Fruit fly (Drosophila melanogaster) whole organism, wandering third instar larva: ENCODE measurements around the gene CG17770.
A peak's percentile ranks its signal among the peaks of the same experiment; 100 is the strongest.

Experiments
- Abd-B ChIP-seq: fragments of >200 bp; optimal IDR thresholded peaks from 2 replicates; lab custom pipeline; 2017; ENCODE audit warnings: missing biosample characterization, missing genetic modification characterization
- CG32264 ChIP-seq: fragments of 200-800 bp; sonication (Bioruptor generic); optimal IDR thresholded peaks from 2 replicates; lab custom pipeline; 2016; ENCODE audit warnings: missing biosample characterization, missing genetic modification characterization
- CG9705 ChIP-seq: fragments of 200-800 bp; sonication (Bioruptor generic); optimal IDR thresholded peaks from 2 replicates; lab custom pipeline; 2018; ENCODE audit warnings: missing biosample characterization, mild to moderate bottlenecking, missing genetic modification characterization
- CrebA ChIP-seq: fragments of 200-800 bp; sonication (Bioruptor generic); optimal IDR thresholded peaks from 2 replicates; lab custom pipeline; 2016; ENCODE audit warnings: missing biosample characterization, mild to moderate bottlenecking, missing genetic modification characterization, borderline replicate concordance
- Dfd ChIP-seq: fragments of >200 bp; optimal IDR thresholded peaks from 2 replicates; lab custom pipeline; 2017; ENCODE audit warnings: missing biosample characterization, missing genetic modification characterization
- Dif ChIP-seq: fragments of 200-275, 200-300 bp; sonication (Bioruptor generic); optimal IDR thresholded peaks from 2 replicates; lab custom pipeline; 2018; ENCODE audit warnings: missing biosample characterization, missing genetic modification characterization; ENCODE audit not compliant: partially characterized antibody
- GATAd ChIP-seq: sonication (Bioruptor generic); optimal IDR thresholded peaks from 2 replicates; lab custom pipeline; 2016; ENCODE audit warnings: missing biosample characterization, missing genetic modification characterization
- HLH106 ChIP-seq: fragments of 200-800 bp; optimal IDR thresholded peaks from 3 replicates; lab custom pipeline; 2019; ENCODE audit warnings: missing biosample characterization, mild to moderate bottlenecking, missing genetic modification characterization, moderate library complexity
- Hr78 ChIP-seq: fragments of >200 bp; optimal IDR thresholded peaks from 2 replicates; lab custom pipeline; 2017; ENCODE audit warnings: missing biosample characterization, missing genetic modification characterization
- Hr83 ChIP-seq: fragments of 200-300 bp; sonication (Bioruptor generic); optimal IDR thresholded peaks from 2 replicates; lab custom pipeline; 2016; ENCODE audit warnings: missing biosample characterization, mild to moderate bottlenecking, missing genetic modification characterization, moderate library complexity; ENCODE audit not compliant: poor library complexity, severe bottlenecking
- Jra ChIP-seq: sonication (Bioruptor generic); optimal IDR thresholded peaks from 2 replicates; lab custom pipeline; 2016; ENCODE audit warnings: missing biosample characterization, missing genetic modification characterization
- Mio ChIP-seq: sonication (Bioruptor generic); optimal IDR thresholded peaks from 2 replicates; lab custom pipeline; 2016; ENCODE audit warnings: missing biosample characterization, missing genetic modification characterization
- Myc ChIP-seq: fragments of >200 bp; optimal IDR thresholded peaks from 2 replicates; lab custom pipeline; 2017
- N ChIP-seq: fragments of >200 bp; optimal IDR thresholded peaks from 2 replicates; lab custom pipeline; 2018; ENCODE audit warnings: missing biosample characterization, missing external identifiers, missing genetic modification characterization
- OdsH ChIP-seq: fragments of 200-800 bp; sonication (Bioruptor generic); optimal IDR thresholded peaks from 2 replicates; lab custom pipeline; 2016; ENCODE audit warnings: missing biosample characterization, mild to moderate bottlenecking, missing genetic modification characterization
- Rel ChIP-seq, 2 experiments: fragments of 200-800 bp; sonication (Bioruptor generic) in 1 of 2; optimal IDR thresholded peaks; 2 replicates in 1 of 2; 3 replicates in 1 of 2; lab custom pipeline; 2016 to 2019; ENCODE audit warnings: mild to moderate bottlenecking in 2 of 2, missing biosample characterization in 2 of 2, missing genetic modification characterization in 2 of 2, moderate library complexity in 1 of 2
- Sp1 ChIP-seq: fragments of 200-800 bp; sonication (Bioruptor generic); optimal IDR thresholded peaks from 3 replicates; lab custom pipeline; 2019; ENCODE audit warnings: missing biosample characterization, mild to moderate bottlenecking, missing genetic modification characterization, moderate library complexity
- Vsx2 ChIP-seq: fragments of 200-300, 225-300 bp; sonication (Bioruptor generic); optimal IDR thresholded peaks from 2 replicates; lab custom pipeline; 2018; ENCODE audit warnings: missing biosample characterization, missing genetic modification characterization; ENCODE audit not compliant: partially characterized antibody
- dl ChIP-seq, 2 experiments: fragments of 175-275, 200-275 bp in 1 of 2; fragments of 200-275 bp in 1 of 2; sonication (Bioruptor generic); optimal IDR thresholded peaks; lab custom pipeline; 2018; ENCODE audit warnings: mild to moderate bottlenecking in 2 of 2, missing biosample characterization in 2 of 2, missing genetic modification characterization in 2 of 2, moderate library complexity in 2 of 2; ENCODE audit not compliant: partially characterized antibody in 2 of 2, insufficient read depth in 1 of 2
- dmrt93B ChIP-seq: fragments of 200-800 bp; sonication (Bioruptor generic); optimal IDR thresholded peaks from 2 replicates; lab custom pipeline; 2018; ENCODE audit warnings: missing biosample characterization, mild to moderate bottlenecking, missing genetic modification characterization
- ey ChIP-seq: fragments of 200-800 bp; sonication (Bioruptor generic); optimal IDR thresholded peaks from 2 replicates; lab custom pipeline; 2016; ENCODE audit warnings: missing biosample characterization, missing genetic modification characterization
- foxo ChIP-seq, 2 experiments: fragments of 200-800 bp; sonication (Bioruptor generic); optimal IDR thresholded peaks; 2 replicates in 1 of 2; 3 replicates in 1 of 2; lab custom pipeline; 2016 to 2017; ENCODE audit warnings: missing biosample characterization in 2 of 2, missing genetic modification characterization in 2 of 2
- fru ChIP-seq: fragments of 200-800 bp; sonication (Bioruptor generic); optimal IDR thresholded peaks from 3 replicates; lab custom pipeline; 2016; ENCODE audit warnings: missing biosample characterization, mild to moderate bottlenecking, missing genetic modification characterization
- h ChIP-seq: fragments of 200-800 bp; sonication (Bioruptor generic); optimal IDR thresholded peaks from 3 replicates; lab custom pipeline; 2016; ENCODE audit warnings: missing biosample characterization, mild to moderate bottlenecking, missing genetic modification characterization
- jim ChIP-seq: fragments of 175-275, 200-325 bp; sonication (Bioruptor generic); optimal IDR thresholded peaks from 2 replicates; lab custom pipeline; 2016; ENCODE audit warnings: missing biosample characterization, mild to moderate bottlenecking, missing genetic modification characterization
- rgr ChIP-seq: fragments of 200-800 bp; sonication (Bioruptor generic); optimal IDR thresholded peaks from 3 replicates; lab custom pipeline; 2016; ENCODE audit warnings: missing biosample characterization, mild to moderate bottlenecking, missing genetic modification characterization
- sage ChIP-seq: fragments of 200-800 bp; sonication (Bioruptor generic); optimal IDR thresholded peaks from 2 replicates; lab custom pipeline; 2016; ENCODE audit warnings: missing biosample characterization, mild to moderate bottlenecking, missing genetic modification characterization
- sv ChIP-seq: fragments of 200-800 bp; sonication (Bioruptor generic); optimal IDR thresholded peaks from 3 replicates; lab custom pipeline; 2016; ENCODE audit warnings: missing biosample characterization, missing genetic modification characterization
- tai ChIP-seq: sonication (Bioruptor generic); optimal IDR thresholded peaks from 2 replicates; lab custom pipeline; 2016; ENCODE audit warnings: missing biosample characterization, missing genetic modification characterization
- usp ChIP-seq: fragments of >200 bp; optimal IDR thresholded peaks from 2 replicates; lab custom pipeline; 2017; ENCODE audit warnings: missing biosample characterization, missing genetic modification characterization
- woc ChIP-seq: sonication (Bioruptor generic); optimal IDR thresholded peaks from 2 replicates; lab custom pipeline; 2016; ENCODE audit warnings: missing biosample characterization, mild to moderate bottlenecking, missing genetic modification characterization

The CG17770 gene

dm6 chr3R:25777098-25777497 is 34.6 kb upstream of the CG17770 start, which contains the start of gene CG17195:
Gene CG17195, minus strand, starts transcription at chr3R:25777198.
- no peak for TF ChIP-seq foxo (GFP tag; optimal IDR thresholded peaks at IDR 0.05; lab: Kevin White, UChicago)
- TF ChIP-seq Dif = no peak
- TF ChIP-seq dl (GFP tag; optimal IDR thresholded peaks at IDR 0.05; lab: Kevin White, UChicago; ENCODE audit: insufficient read depth in 1 of 2, partially characterized antibody in 2 of 2) = no peak
- TF ChIP-seq dmrt93B (GFP tag; lab: Kevin White, UChicago) = no peak
- no peak for TF ChIP-seq woc
- TF ChIP-seq Hr83 (GFP tag; lab: Kevin White, UChicago) = no peak
- TF ChIP-seq CrebA (GFP tag; lab: Kevin White, UChicago) = no peak
- no peak for TF ChIP-seq rgr (GFP tag; lab: Kevin White, UChicago)
- TF ChIP-seq HLH106 = no peak
- TF ChIP-seq Hr78 (GFP tag; lab: Kevin White, UChicago) = no peak
- TF ChIP-seq, all 38 proteins: peak for 0

dm6 chr3R:25778205-25778604 is 33.5 kb upstream of the CG17770 start, which contains the start of gene CG4956:
Gene CG4956, minus strand, starts transcription at chr3R:25778305.
- TF ChIP-seq Rel (GFP tag; optimal IDR thresholded peaks at IDR 0.05; lab: Kevin White, UChicago) (no peak), Rel (tag; optimal IDR thresholded peaks at IDR 0.05; lab: Kevin White, UChicago) (no peak), Abd-B (GFP tag; lab: Kevin White, UChicago) (no peak), Mio (GFP tag; lab: Kevin White, UChicago) (no peak), OdsH (GFP tag; lab: Kevin White, UChicago) (no peak), sage (GFP tag; lab: Kevin White, UChicago) (no peak), dl (GFP tag; optimal IDR thresholded peaks at IDR 0.05; lab: Kevin White, UChicago; ENCODE audit: insufficient read depth in 1 of 2, partially characterized antibody in 2 of 2) (no peak), CG32264 (GFP tag; lab: Kevin White, UChicago) (no peak), rgr (GFP tag; lab: Kevin White, UChicago) (no peak), dmrt93B (GFP tag; lab: Kevin White, UChicago) (no peak), jim (GFP tag; lab: Kevin White, UChicago) (no peak)
- TF ChIP-seq, all 38 proteins: peak for 0

- TF ChIP-seq dl (GFP tag; optimal IDR thresholded peaks at IDR 0.05; lab: Kevin White, UChicago; ENCODE audit: insufficient read depth in 1 of 2, partially characterized antibody in 2 of 2) (peak in 1 of 2 experiments; percentile 1), fru (GFP tag; lab: Kevin White, UChicago) (no peak), OdsH (GFP tag; lab: Kevin White, UChicago) (no peak), Dif (peak; percentile 63), Vsx2 (GFP tag; lab: Kevin White, UChicago) (no peak), Sp1 (GFP tag; lab: Kevin White, UChicago) (no peak)
Measured at dm6 chr3R:25782855-25783424, 28.8 kb upstream of the CG17770 start.

dm6 chr3R:25787198-25787597 is 24.5 kb upstream of the CG17770 start, which contains the start of gene CG4960:
Gene CG4960, minus strand, starts transcription at chr3R:25787298.
- TF ChIP-seq Hr83 (GFP tag; lab: Kevin White, UChicago) (no peak), Hr78 (GFP tag; lab: Kevin White, UChicago) (no peak), Sp1 (GFP tag; lab: Kevin White, UChicago) (no peak), sage (GFP tag; lab: Kevin White, UChicago) (no peak), h (GFP tag; lab: Kevin White, UChicago) (no peak), Vsx2 (GFP tag; lab: Kevin White, UChicago) (no peak), Myc (lab: Kevin White, UChicago) (no peak), dmrt93B (GFP tag; lab: Kevin White, UChicago) (no peak)

- no peak for TF ChIP-seq woc
- no peak for TF ChIP-seq Hr83 (GFP tag; lab: Kevin White, UChicago)
- no peak for TF ChIP-seq Dif
- no peak for TF ChIP-seq Jra
- TF ChIP-seq CrebA (GFP tag; lab: Kevin White, UChicago) = no peak
- no peak for TF ChIP-seq tai (GFP tag; lab: Kevin White, UChicago)
- TF ChIP-seq h (GFP tag; lab: Kevin White, UChicago) = no peak
- no peak for TF ChIP-seq GATAd
- no peak for TF ChIP-seq foxo (GFP tag; optimal IDR thresholded peaks at IDR 0.05; lab: Kevin White, UChicago)
- TF ChIP-seq ey (GFP tag; lab: Kevin White, UChicago) = no peak
- no peak for TF ChIP-seq Dfd (GFP tag; lab: Kevin White, UChicago)
- no peak for TF ChIP-seq N (GFP tag; lab: Kevin White, UChicago)
- no peak for TF ChIP-seq sv
- no peak for TF ChIP-seq usp (GFP tag; lab: Kevin White, UChicago)
- no peak for TF ChIP-seq CG9705 (GFP tag; lab: Kevin White, UChicago)
Measured at dm6 chr3R:25789355-25789754, 22.4 kb upstream of the CG17770 start, which contains the start of gene CG31380. Gene CG31380, minus strand, starts transcription at chr3R:25789455.
